Fruit fly (Drosophila melanogaster): ENCODE results near the gene CG10650.
A peak's percentile ranks its signal among the peaks of the same experiment; 100 is the strongest.

The CG10650 gene

DNA sequence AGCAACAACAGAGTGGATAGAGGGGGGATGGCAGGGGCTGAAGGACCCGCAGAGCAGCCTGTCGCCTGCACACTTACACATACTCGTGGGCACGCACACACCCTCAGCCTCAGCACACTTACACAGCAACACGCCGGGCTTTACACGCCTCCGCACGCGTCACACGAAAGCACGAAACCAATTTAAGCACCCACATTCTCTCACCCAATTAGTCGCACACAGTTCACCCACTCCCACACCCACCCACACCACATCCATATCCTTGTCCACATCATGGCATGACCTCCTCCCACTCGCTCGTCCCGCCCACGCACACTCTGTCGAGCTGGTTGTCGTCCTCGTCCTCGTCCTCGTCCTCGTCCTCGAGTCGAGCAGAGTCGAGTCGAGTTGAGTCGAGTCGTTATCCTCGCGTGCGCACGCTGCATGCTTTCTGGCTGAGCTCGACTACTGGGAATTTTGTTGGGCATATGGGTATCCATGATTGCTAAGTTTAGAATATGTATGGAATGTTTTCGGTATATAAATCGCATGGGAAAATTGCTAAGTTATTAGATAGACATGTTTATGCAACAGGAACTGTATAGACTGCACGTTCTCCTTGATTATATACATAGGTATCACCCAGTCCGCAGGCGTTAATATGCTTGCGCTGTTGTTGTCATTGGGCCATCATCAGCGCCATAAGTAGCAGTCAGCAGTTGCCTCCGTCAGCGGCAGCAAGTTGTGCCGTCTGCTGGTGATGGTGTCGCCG, 16.3 kb upstream of the CG10650 start (continued):
- peak; percentile 83 for TF ChIP-seq maf-S (GFP tag; optimal IDR thresholded peaks at IDR 0.05)
- peak; percentile 81 for TF ChIP-seq Deaf1 (tag; optimal IDR thresholded peaks at IDR 0.05)
- peak; percentile 80 for TF ChIP-seq CG12219 (GFP tag; optimal IDR thresholded peaks at IDR 0.05)
- peak; percentile 71 for TF ChIP-seq CG15011 (GFP tag; optimal IDR thresholded peaks at IDR 0.05)
- TF ChIP-seq Aef1 (GFP tag; IDR thresholded peaks at IDR 0.05): peak; percentile 85
- peak; percentile 91 for TF ChIP-seq Ptx1 (GFP tag; IDR thresholded peaks at IDR 0.05)
- peak; percentile 77 for TF ChIP-seq ems (GFP tag; optimal IDR thresholded peaks at IDR 0.05)
- peak; percentile 54 for TF ChIP-seq dm (GFP tag; optimal IDR thresholded peaks at IDR 0.05)
- TF ChIP-seq Dad (GFP tag; optimal IDR thresholded peaks at IDR 0.05): peak; percentile 67
- TF ChIP-seq Ssrp (tag; optimal IDR thresholded peaks at IDR 0.05): peak; percentile 73
- TF ChIP-seq CG1792 (GFP tag; optimal IDR thresholded peaks at IDR 0.05): peak; percentile 71
- TF ChIP-seq sqz (GFP tag; optimal IDR thresholded peaks at IDR 0.05): peak; percentile 12
- TF ChIP-seq Spps (tag; optimal IDR thresholded peaks at IDR 0.05): peak; percentile 6
- peak; percentile 5 for TF ChIP-seq zen (tag; optimal IDR thresholded peaks at IDR 0.05)
- TF ChIP-seq row (GFP tag; IDR thresholded peaks at IDR 0.05): peak; percentile 95
- peak; percentile 77 for TF ChIP-seq Dek (tag; optimal IDR thresholded peaks at IDR 0.05)
- peak; percentile 73 for TF ChIP-seq CG10543 (GFP tag; optimal IDR thresholded peaks at IDR 0.05)
- TF ChIP-seq kni (GFP tag; optimal IDR thresholded peaks at IDR 0.05): no peak
- TF ChIP-seq CG17361 (GFP tag; IDR thresholded peaks at IDR 0.05): peak; percentile 75
- TF ChIP-seq danr (GFP tag; IDR thresholded peaks at IDR 0.05): peak; percentile 71
- peak; percentile 47 for TF ChIP-seq Six4 (GFP tag; optimal IDR thresholded peaks at IDR 0.05)
- TF ChIP-seq CG10321 (GFP tag; IDR thresholded peaks at IDR 0.05): peak; percentile 21; the same call in 1 of the 2 replicates
- peak; percentile 84 for TF ChIP-seq Xbp1 (GFP tag; optimal IDR thresholded peaks at IDR 0.05)
- peak; percentile 67 for TF ChIP-seq tap (tag; optimal IDR thresholded peaks at IDR 0.05)
- TF ChIP-seq Fer1 (GFP tag; optimal IDR thresholded peaks at IDR 0.05): peak; percentile 89
- TF ChIP-seq CG7987 (GFP tag; optimal IDR thresholded peaks at IDR 0.05): peak; percentile 54
- peak; percentile 91 for TF ChIP-seq dysf (GFP tag; IDR thresholded peaks at IDR 0.05)
- peak; percentile 88 for TF ChIP-seq Hand (GFP tag; optimal IDR thresholded peaks at IDR 0.05)
- TF ChIP-seq CG17912 (GFP tag; optimal IDR thresholded peaks at IDR 0.05): no peak
- TF ChIP-seq tio (GFP tag; optimal IDR thresholded peaks at IDR 0.05): peak; percentile 66
- no peak for TF ChIP-seq lbe (GFP tag; optimal IDR thresholded peaks at IDR 0.05)
- TF ChIP-seq CG4854 (GFP tag; optimal IDR thresholded peaks at IDR 0.05): peak; percentile 58
- TF ChIP-seq CG8924 (tag; optimal IDR thresholded peaks at IDR 0.05): peak; percentile 87
- no peak for TF ChIP-seq Stat92E (GFP tag; optimal IDR thresholded peaks at IDR 0.05)
- TF ChIP-seq CG6272 (GFP tag; IDR thresholded peaks at IDR 0.05): peak; percentile 78
- peak; percentile 79 for TF ChIP-seq CG17385 (GFP tag; optimal IDR thresholded peaks at IDR 0.05)
- peak; percentile 29 for TF ChIP-seq CG13123 (GFP tag; optimal IDR thresholded peaks at IDR 0.05)
- TF ChIP-seq CG6683 (GFP tag; optimal IDR thresholded peaks at IDR 0.05): peak; percentile 60
- peak; percentile 59 for TF ChIP-seq CG8388 (GFP tag; optimal IDR thresholded peaks at IDR 0.05)
- TF ChIP-seq grn (GFP tag; optimal IDR thresholded peaks at IDR 0.05): peak; percentile 7
- peak; percentile 84 for TF ChIP-seq Xrp1 (GFP tag; IDR thresholded peaks at IDR 0.05)
- peak; percentile 77 for TF ChIP-seq Pdp1 (GFP tag; optimal IDR thresholded peaks at IDR 0.05)
- no peak for TF ChIP-seq pita (GFP tag; optimal IDR thresholded peaks at IDR 0.05)
- peak; percentile 42 for TF ChIP-seq CG2875 (GFP tag; optimal IDR thresholded peaks at IDR 0.05)
- TF ChIP-seq luna (GFP tag; optimal IDR thresholded peaks at IDR 0.05): peak; percentile 55
- no peak for TF ChIP-seq CG13287 (GFP tag; IDR thresholded peaks at IDR 0.05; ENCODE audit: partially characterized antibody)
- peak; percentile 73 for TF ChIP-seq CG12942 (GFP tag; optimal IDR thresholded peaks at IDR 0.05)
- peak; percentile 76 for TF ChIP-seq CG9817 (tag; optimal IDR thresholded peaks at IDR 0.05)
- TF ChIP-seq CG5953 (GFP tag; IDR thresholded peaks at IDR 0.05): peak; percentile 82

Data from whole organism, embryonic.